Fruit fly (Drosophila melanogaster) whole organism, pupa: ENCODE measurements around the gene ems.

Experiments used
- CG10348 ChIP-seq: fragments of 200-800 bp; sonication (Bioruptor generic); IDR thresholded peaks from 2 replicates; pipeline ENCODE4 v1.3.6; 2022; ENCODE audit warnings: missing biosample characterization, missing genetic modification characterization
- CG15710 ChIP-seq: fragments of 200-800 bp; sonication (Bioruptor generic); optimal IDR thresholded peaks from 2 replicates; lab custom pipeline; 2018; ENCODE audit warnings: missing biosample characterization, mild to moderate bottlenecking, missing genetic modification characterization, moderate library complexity
- CG32121 ChIP-seq: fragments of 200-800 bp; sonication (Bioruptor generic); IDR thresholded peaks from 2 replicates; pipeline ENCODE4 v1.3.6; 2022; ENCODE audit warnings: missing biosample characterization, missing genetic modification characterization
- CG34367 ChIP-seq: fragments of 200-800 bp; sonication (Bioruptor generic); optimal IDR thresholded peaks from 2 replicates; lab custom pipeline; 2018; ENCODE audit warnings: missing biosample characterization, mild to moderate bottlenecking, missing genetic modification characterization
- D1 ChIP-seq: fragments of 200-800 bp; sonication (Bioruptor generic); optimal IDR thresholded peaks from 2 replicates; lab custom pipeline; 2018; ENCODE audit warnings: missing biosample characterization, mild to moderate bottlenecking, missing genetic modification characterization, moderate library complexity
- EcR ChIP-seq: fragments of 200-800 bp; sonication (Bioruptor generic); optimal IDR thresholded peaks from 3 replicates; lab custom pipeline; 2019; ENCODE audit warnings: missing biosample characterization, missing genetic modification characterization, mild to moderate bottlenecking, moderate library complexity, missing genetic modification reagents
- Pif1B ChIP-seq: fragments of 200-800 bp; sonication (Bioruptor generic); optimal IDR thresholded peaks from 3 replicates; lab custom pipeline; 2016; ENCODE audit warnings: missing biosample characterization, missing genetic modification characterization
- rn ChIP-seq: fragments of 200-800 bp; sonication (Bioruptor generic); IDR thresholded peaks from 2 replicates; pipeline ENCODE4 v1.3.6; 2022; ENCODE audit warnings: missing biosample characterization, missing genetic modification characterization

DNA sequence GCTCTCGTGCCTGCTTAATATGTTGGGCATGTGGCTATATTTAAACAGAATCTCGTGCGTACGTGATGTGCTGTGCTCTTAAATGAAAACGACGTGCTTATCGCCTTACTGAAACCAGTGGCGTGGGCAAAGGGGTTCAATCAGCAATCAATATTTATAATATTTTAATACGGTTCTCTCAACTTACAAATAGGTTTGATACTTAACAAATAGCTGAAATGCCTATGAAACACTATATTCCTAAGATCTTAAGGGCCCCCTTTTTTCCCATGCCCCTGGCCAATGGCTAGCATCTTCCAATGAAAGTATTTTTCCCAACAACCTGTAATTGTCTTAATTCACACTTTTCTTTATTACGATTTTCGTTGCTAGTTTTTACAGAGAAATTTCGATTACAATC lies 14.0 kb downstream of the ems start:
- TF ChIP-seq CG32121 (GFP tag; lab: Robert Waterston, UW) (no peak), EcR (no peak), rn (no peak), CG10348 (no peak), CG15710 (tag; lab: Kevin White, UChicago) (peak; percentile 86), CG34367 (peak; percentile 71), Pif1B (GFP tag; lab: Kevin White, UChicago) (peak; percentile 52), D1 (no peak)
